Fruit fly (Drosophila melanogaster): ENCODE data around the gene RluA-2.

RluA-2 gene

DNA sequence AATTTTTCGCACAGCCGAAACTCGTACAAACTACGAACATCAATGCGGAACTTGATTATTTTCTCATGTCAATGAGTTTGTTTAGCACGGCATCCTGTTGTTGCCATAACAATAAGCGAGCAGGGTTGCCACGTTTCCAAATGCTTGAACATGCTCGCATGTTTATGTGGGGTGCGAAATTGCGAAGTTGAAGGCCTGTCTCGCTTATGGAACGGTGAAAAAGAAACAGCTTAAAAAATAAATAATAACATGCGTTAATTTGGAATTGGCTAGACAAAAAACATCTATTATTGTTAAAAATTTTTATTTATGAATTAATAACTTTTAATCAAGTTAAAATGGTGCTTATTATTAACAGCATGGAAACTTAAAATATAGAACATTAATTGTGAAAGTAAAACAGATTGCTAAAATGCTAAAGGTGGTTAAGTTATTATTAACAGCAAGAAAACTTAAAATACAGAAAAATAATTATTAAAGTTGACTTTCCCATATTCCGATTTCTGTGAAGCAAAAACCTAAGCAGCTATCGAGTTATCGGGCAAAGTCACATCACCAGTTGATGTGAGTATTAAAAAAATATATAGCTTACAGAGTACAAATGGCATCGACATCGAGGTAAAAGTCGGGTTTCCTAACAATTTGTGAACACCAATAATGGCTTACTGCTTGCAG is 45.9 kb upstream of the RluA-2 start, which contains the start of the genes Bug22 and TfIIB (continued):
- peak; percentile 66; the same call in 2 of the 3 replicates for TF ChIP-seq Aef1 (GFP tag; IDR thresholded peaks at IDR 0.05)
- no peak for TF ChIP-seq pros (GFP tag; optimal IDR thresholded peaks at IDR 0.05)
- TF ChIP-seq Opbp (GFP tag; IDR thresholded peaks at IDR 0.05; ENCODE audit: partially characterized antibody), result no peak
- TF ChIP-seq bab2 (GFP tag; optimal IDR thresholded peaks at IDR 0.05), result peak; percentile 66
- TF ChIP-seq E2f1 (GFP tag; IDR thresholded peaks at IDR 0.05), result 0 out of 2 replicates have a peak, but pooled peaks have one; percentile 12
- TF ChIP-seq az2 (GFP tag; optimal IDR thresholded peaks at IDR 0.05), result peak; percentile 76
- TF ChIP-seq cas (GFP tag; IDR thresholded peaks at IDR 0.05), result no peak
- peak; percentile 45; the same call in 1 of the 2 replicates for TF ChIP-seq CG32772 (GFP tag; IDR thresholded peaks at IDR 0.05)
- no peak for TF ChIP-seq seq (GFP tag; IDR thresholded peaks at IDR 0.05)
- TF ChIP-seq CG11247 (GFP tag; IDR thresholded peaks at IDR 0.05), result peak; percentile 58; the same call in 1 of the 2 replicates
- no peak for TF ChIP-seq CG4707 (GFP tag; optimal IDR thresholded peaks at IDR 0.05)
- TF ChIP-seq gfzf (GFP tag; optimal IDR thresholded peaks at IDR 0.05), result peak; percentile 15
- peak; percentile 61 for TF ChIP-seq Atf6 (GFP tag; IDR thresholded peaks at IDR 0.05)
- peak; percentile 34 for TF ChIP-seq CG9437 (GFP tag; optimal IDR thresholded peaks at IDR 0.05)
- no peak for TF ChIP-seq Stat92E (GFP tag; optimal IDR thresholded peaks at IDR 0.05)
- no peak for TF ChIP-seq Hr78 (GFP tag; optimal IDR thresholded peaks at IDR 0.05)
- no peak for TF ChIP-seq br (optimal IDR thresholded peaks at IDR 0.05)
- peak; percentile 18 for TF ChIP-seq CG3407 (GFP tag; optimal IDR thresholded peaks at IDR 0.05)
- TF ChIP-seq Rx (GFP tag; IDR thresholded peaks at IDR 0.05), result peak; percentile 40

- TF ChIP-seq amos (GFP tag; IDR thresholded peaks at IDR 0.05; ENCODE audit: partially characterized antibody) (peak; percentile 55; the same call in 1 of the 2 replicates), CG15479 (GFP tag; optimal IDR thresholded peaks at IDR 0.05) (no peak), CG11093 (GFP tag; IDR thresholded peaks at IDR 0.05) (no peak), ken (GFP tag; IDR thresholded peaks at IDR 0.05) (no peak), Fer1 (GFP tag; optimal IDR thresholded peaks at IDR 0.05) (no peak), Scr (GFP tag; IDR thresholded peaks at IDR 0.05; ENCODE audit: partially characterized antibody) (peak; percentile 71), CG10267 (tag; optimal IDR thresholded peaks at IDR 0.05) (peak; percentile 1), CG1603 (tag; optimal IDR thresholded peaks at IDR 0.05) (peak; percentile 8), PHDP (tag; optimal IDR thresholded peaks at IDR 0.05) (peak; percentile 23), CG11696 (GFP tag; IDR thresholded peaks at IDR 0.05) (no peak), hbn (GFP tag; IDR thresholded peaks at IDR 0.05; ENCODE audit: partially characterized antibody) (peak; percentile 53; the same call in 1 of the 2 replicates), CG12659 (GFP tag; optimal IDR thresholded peaks at IDR 0.05) (peak; percentile 37), Dll (GFP tag; IDR thresholded peaks at IDR 0.05; ENCODE audit: partially characterized antibody) (peak; percentile 75), fu2 (GFP tag; optimal IDR thresholded peaks at IDR 0.05) (no peak), CG17829 (tag; optimal IDR thresholded peaks at IDR 0.05) (peak; percentile 12), gsb-n (tag; optimal IDR thresholded peaks at IDR 0.05) (no peak), pfk (GFP tag; optimal IDR thresholded peaks at IDR 0.05) (peak; percentile 90), CG12104 (GFP tag; optimal IDR thresholded peaks at IDR 0.05) (peak; percentile 1), Sry-β (GFP tag; optimal IDR thresholded peaks at IDR 0.05) (no peak), Bgb (GFP tag; IDR thresholded peaks at IDR 0.05; ENCODE audit: partially characterized antibody) (peak; percentile 42; the same call in 1 of the 2 replicates), CHES-1-like (GFP tag; optimal IDR thresholded peaks at IDR 0.05) (no peak), nmo (GFP tag; optimal IDR thresholded peaks at IDR 0.05) (peak; percentile 15), BEAF-32 (GFP tag; optimal IDR thresholded peaks at IDR 0.05) (peak; percentile 60), knrl (GFP tag; IDR thresholded peaks at IDR 0.05; ENCODE audit: partially characterized antibody) (no peak), p53 (GFP tag; optimal IDR thresholded peaks at IDR 0.05) (no peak), CG13287 (GFP tag; IDR thresholded peaks at IDR 0.05; ENCODE audit: partially characterized antibody) (peak; percentile 78), CG2116 (GFP tag; optimal IDR thresholded peaks at IDR 0.05) (peak; percentile 21), Hr3 (GFP tag; optimal IDR thresholded peaks at IDR 0.05) (no peak)
These were observed 41.2 kb upstream of the RluA-2 start, which contains the start of the genes TBC1D16 and holn1 for dm6 chr2L:10435606-10436160. Gene TBC1D16, minus strand, starts transcription at chr2L:10435656. Gene holn1, plus strand, starts transcription at chr2L:10435995.
